Worm (Caenorhabditis elegans): Measurements from ENCODE around the gene T10C6.7.

T10C6.7 gene

DNA sequence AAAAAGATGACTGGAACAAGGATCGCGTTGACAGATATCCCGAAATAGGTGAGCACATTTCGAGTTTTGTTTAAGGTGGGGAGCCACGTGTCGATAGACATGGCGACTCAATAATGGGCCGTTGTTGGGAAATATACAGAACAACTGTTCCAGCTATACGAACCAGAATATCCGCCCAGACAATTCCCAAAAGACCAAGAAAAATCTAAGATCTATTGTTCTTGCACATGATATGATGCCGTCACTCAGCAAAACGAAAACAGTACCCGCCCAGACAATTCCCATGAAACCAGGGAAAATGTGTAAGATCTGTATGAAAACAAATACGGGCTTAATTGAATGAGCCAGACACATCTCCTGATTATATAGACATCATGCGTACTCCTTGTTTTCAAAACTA, 24.0 kb downstream of the T10C6.7 start, which contains the start of gene str-231:
TSS of gene str-231 (minus strand) at position 101 of the 400 bp plus-strand sequence.
- no peak for TF ChIP-seq ama-1 (optimal IDR thresholded peaks at IDR 0.05)

DNA sequence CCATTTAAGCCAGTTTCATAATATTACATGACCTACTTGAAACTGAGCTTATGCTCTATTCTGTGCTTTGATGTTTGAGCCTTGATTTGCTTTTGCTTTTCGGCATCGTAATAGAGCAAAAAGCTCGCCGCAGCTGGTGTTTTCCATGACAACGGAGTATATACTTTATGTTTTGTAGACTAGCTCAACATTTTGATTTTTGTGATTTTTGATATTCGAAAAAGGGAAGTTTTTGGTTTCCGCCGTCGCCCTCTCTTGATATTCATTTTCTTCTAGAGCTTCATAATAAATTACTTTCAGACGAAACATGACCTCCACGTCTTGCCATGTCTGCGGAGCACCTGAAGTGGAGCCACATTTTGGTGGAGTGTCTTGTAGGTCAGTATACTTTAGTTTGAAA, 29.2 kb downstream of the T10C6.7 start, which contains the start of gene nhr-63:
TSS of gene nhr-63 (plus strand) at position 301 of the 400 bp plus-strand sequence.
- TF ChIP-seq nhr-10 (tag; optimal IDR thresholded peaks at IDR 0.05) (no peak), mbf-1 (tag; optimal IDR thresholded peaks at IDR 0.05) (no peak), unc-55 (GFP tag; optimal IDR thresholded peaks at IDR 0.05) (no peak), ceh-16 (tag; optimal IDR thresholded peaks at IDR 0.05) (no peak), nhr-11 (tag; optimal IDR thresholded peaks at IDR 0.05) (no peak), F13H6.1 (tag; optimal IDR thresholded peaks at IDR 0.05) (no peak), aly-2 (tag; optimal IDR thresholded peaks at IDR 0.05) (no peak), lsy-2 (tag; optimal IDR thresholded peaks at IDR 0.05) (no peak), blmp-1 (tag; optimal IDR thresholded peaks at IDR 0.05; ENCODE audit: insufficient read depth) (no peak), ztf-4 (tag; optimal IDR thresholded peaks at IDR 0.05) (no peak), nhr-25 (tag; optimal IDR thresholded peaks at IDR 0.05) (no peak), nhr-21 (tag; optimal IDR thresholded peaks at IDR 0.05) (no peak), nhr-77 (tag; optimal IDR thresholded peaks at IDR 0.05) (no peak), snpc-4 (tag; optimal IDR thresholded peaks at IDR 0.05) (no peak), sem-4 (tag; optimal IDR thresholded peaks at IDR 0.05) (no peak), unc-62 (GFP tag; optimal IDR thresholded peaks at IDR 0.05) (no peak), nhr-12 (tag; optimal IDR thresholded peaks at IDR 0.05) (no peak), peb-1 (tag; optimal IDR thresholded peaks at IDR 0.05) (no peak)

DNA sequence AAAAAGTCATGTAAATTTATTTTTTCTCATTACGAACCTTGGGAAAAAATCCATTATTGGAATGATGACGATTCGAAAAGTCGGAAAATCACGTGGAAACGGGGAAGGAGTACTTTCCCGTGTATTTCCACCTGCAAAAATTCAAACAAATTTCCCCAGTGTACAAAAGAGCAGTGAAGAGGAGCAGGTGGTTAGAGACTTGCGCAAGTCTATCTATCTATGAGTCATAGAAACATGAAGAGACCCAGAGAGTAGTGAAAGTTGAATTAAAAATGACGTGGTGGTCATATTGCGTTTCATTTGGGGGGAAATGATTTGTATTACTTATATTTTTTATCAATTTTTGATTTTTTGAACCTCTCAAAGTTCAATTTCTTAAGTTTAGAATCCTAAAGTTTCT, 31.1 kb downstream of the T10C6.7 start, which contains the start of gene nhr-50:
TSS of gene nhr-50 (minus strand) at position 199 of the 400 bp plus-strand sequence.
- no peak for TF ChIP-seq nhr-12 (tag; optimal IDR thresholded peaks at IDR 0.05)
- TF ChIP-seq lin-11 (tag; optimal IDR thresholded peaks at IDR 0.05) = no peak
- TF ChIP-seq nhr-21 (tag; optimal IDR thresholded peaks at IDR 0.05) = peak; percentile 45
- no peak for TF ChIP-seq Y55F3AM.14 (GFP tag; optimal IDR thresholded peaks at IDR 0.05)
- TF ChIP-seq nhr-129 (tag; optimal IDR thresholded peaks at IDR 0.05) = peak; percentile 54
- TF ChIP-seq nhr-23 (tag; optimal IDR thresholded peaks at IDR 0.05) = no peak
- TF ChIP-seq lin-39 (tag; optimal IDR thresholded peaks at IDR 0.05) = no peak
- TF ChIP-seq R02D3.7 (tag; optimal IDR thresholded peaks at IDR 0.05) = no peak
- no peak for TF ChIP-seq ztf-11 (tag; optimal IDR thresholded peaks at IDR 0.05)
- TF ChIP-seq crh-2 (tag; optimal IDR thresholded peaks at IDR 0.05) = peak; percentile 83
- TF ChIP-seq mdl-1 (tag; optimal IDR thresholded peaks at IDR 0.05) = no peak
- peak; percentile 69 for TF ChIP-seq sma-3 (GFP tag; optimal IDR thresholded peaks at IDR 0.05)
- no peak for TF ChIP-seq lin-13 (GFP tag; optimal IDR thresholded peaks at IDR 0.05)
- TF ChIP-seq sma-9 (GFP tag; optimal IDR thresholded peaks at IDR 0.05) = peak; percentile 91
- no peak for TF ChIP-seq sma-9 (tag; optimal IDR thresholded peaks at IDR 0.05)
- peak; percentile 53 for TF ChIP-seq F13H6.1 (tag; optimal IDR thresholded peaks at IDR 0.05)
- peak; percentile 97 for TF ChIP-seq blmp-1 (tag; optimal IDR thresholded peaks at IDR 0.05; ENCODE audit: insufficient read depth)
- peak; percentile 99 for TF ChIP-seq fos-1 (tag; optimal IDR thresholded peaks at IDR 0.05)
- TF ChIP-seq lsy-2 (tag; optimal IDR thresholded peaks at IDR 0.05) = no peak
- TF ChIP-seq gmeb-1 (tag; optimal IDR thresholded peaks at IDR 0.05) = peak; percentile 8
- TF ChIP-seq ztf-4 (tag; optimal IDR thresholded peaks at IDR 0.05) = peak; percentile 8
- no peak for TF ChIP-seq ceh-82 (tag; optimal IDR thresholded peaks at IDR 0.05)
- no peak for TF ChIP-seq ama-1 (optimal IDR thresholded peaks at IDR 0.05)
- TF ChIP-seq egl-27 (tag; optimal IDR thresholded peaks at IDR 0.05) = peak; percentile 57
- no peak for TF ChIP-seq unc-62 (GFP tag; optimal IDR thresholded peaks at IDR 0.05)
- no peak for TF ChIP-seq aly-2 (tag; optimal IDR thresholded peaks at IDR 0.05)
- TF ChIP-seq C34F6.9 (tag; optimal IDR thresholded peaks at IDR 0.05) = peak; percentile 45
- TF ChIP-seq sem-4 (tag; optimal IDR thresholded peaks at IDR 0.05) = no peak
- TF ChIP-seq elt-3 (tag; optimal IDR thresholded peaks at IDR 0.05) = no peak
- no peak for TF ChIP-seq zag-1 (tag; optimal IDR thresholded peaks at IDR 0.05)
- TF ChIP-seq elt-1 (tag; optimal IDR thresholded peaks at IDR 0.05) = no peak
- TF ChIP-seq snpc-4 (tag; optimal IDR thresholded peaks at IDR 0.05) = no peak
- no peak for TF ChIP-seq unc-39 (tag; optimal IDR thresholded peaks at IDR 0.05)
- TF ChIP-seq nhr-237 (tag; optimal IDR thresholded peaks at IDR 0.05) = no peak
- no peak for TF ChIP-seq mbf-1 (tag; optimal IDR thresholded peaks at IDR 0.05)
